5 worm cellular contexts compared by ENCODE assay signal in the genomic region with DNA sequence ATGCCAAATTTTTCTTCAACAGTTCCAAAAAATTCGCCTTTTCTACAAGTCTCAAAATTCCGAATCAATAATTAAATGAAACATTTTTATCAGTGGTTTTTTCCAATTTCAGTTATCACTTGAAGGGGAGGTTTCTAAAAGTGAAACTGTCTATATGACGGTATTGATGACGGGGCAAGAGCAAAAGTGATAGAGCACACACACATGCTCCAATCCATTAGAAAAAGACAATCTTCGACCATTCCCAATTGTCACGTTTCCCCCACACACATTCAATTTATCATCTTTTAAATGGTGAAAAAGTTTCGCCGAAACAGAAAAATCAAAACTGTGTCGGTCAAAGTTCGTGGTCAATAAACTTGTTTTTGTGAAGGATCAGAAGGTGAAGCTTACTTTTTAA.
TF ChIP-seq lines count a peak whose summit lies in the region.

No protein-coding gene starts in this region.

TF ChIP-seq in whole organism, L1 larva, 84 proteins besides CTCF, POLR2A, EP300 and RAD21:
- TF ChIP-seq sptf-1 (tag; optimal IDR thresholded peaks at IDR 0.05; lab: Kevin White, UChicago) (no peak), alr-1 (tag; optimal IDR thresholded peaks at IDR 0.05; lab: Kevin White, UChicago; ENCODE audit: borderline replicate concordance) (no peak), skn-1 (tag; optimal IDR thresholded peaks at IDR 0.05; lab: Kevin White, UChicago) (no peak), nhr-85 (tag; lab: Kevin White, UChicago) (no peak), elt-2 (tag; optimal IDR thresholded peaks at IDR 0.05; lab: Kevin White, UChicago) (peak; percentile 96), ztf-4 (tag; optimal IDR thresholded peaks at IDR 0.05; lab: Kevin White, UChicago) (no peak), rnt-1 (tag; optimal IDR thresholded peaks at IDR 0.05; lab: Kevin White, UChicago) (no peak), nhr-71 (tag; optimal IDR thresholded peaks at IDR 0.05; lab: Kevin White, UChicago) (peak; percentile 6), pqm-1 (tag; optimal IDR thresholded peaks at IDR 0.05; lab: Kevin White, UChicago) (peak; percentile 52), unc-30 (tag; optimal IDR thresholded peaks at IDR 0.05; lab: Kevin White, UChicago) (no peak), nhr-19 (GFP tag; conservative IDR thresholded peaks at IDR 0.05; lab: Robert Waterston, UW) (no peak), zag-1 (tag; optimal IDR thresholded peaks at IDR 0.05; lab: Kevin White, UChicago) (no peak), lir-3 (tag; optimal IDR thresholded peaks at IDR 0.05; lab: Kevin White, UChicago; ENCODE audit: poor library complexity) (no peak), lin-35 (GFP tag; optimal IDR thresholded peaks at IDR 0.05; lab: Kevin White, UChicago) (peak in 1 of 2 experiments; percentile 2)

TF ChIP-seq in whole organism, L2 larva, 48 proteins besides CTCF, POLR2A, EP300 and RAD21:
- TF ChIP-seq snpc-4 (tag; optimal IDR thresholded peaks at IDR 0.05; lab: Kevin White, UChicago) = no peak
- TF ChIP-seq fos-1 (tag; optimal IDR thresholded peaks at IDR 0.05; lab: Kevin White, UChicago) = peak; percentile 65
- TF ChIP-seq nhr-237 (tag; optimal IDR thresholded peaks at IDR 0.05; lab: Kevin White, UChicago) = no peak
- TF ChIP-seq gmeb-1 (tag; optimal IDR thresholded peaks at IDR 0.05; lab: Kevin White, UChicago) = peak; percentile 19
- TF ChIP-seq nhr-12 (tag; optimal IDR thresholded peaks at IDR 0.05; lab: Kevin White, UChicago) = no peak
- TF ChIP-seq nhr-129 (tag; optimal IDR thresholded peaks at IDR 0.05; lab: Kevin White, UChicago) = peak; percentile 4
- TF ChIP-seq sma-9 (GFP tag; optimal IDR thresholded peaks at IDR 0.05; lab: Kevin White, UChicago) = peak; percentile 55
- no peak for TF ChIP-seq sma-9 (tag; optimal IDR thresholded peaks at IDR 0.05; lab: Kevin White, UChicago)
- TF ChIP-seq crh-2 (tag; optimal IDR thresholded peaks at IDR 0.05; lab: Kevin White, UChicago) = peak; percentile 63

TF ChIP-seq in whole organism, L3 larva, 47 proteins besides CTCF, POLR2A, EP300 and RAD21:
- TF ChIP-seq ceh-9 (tag; optimal IDR thresholded peaks at IDR 0.05; lab: Kevin White, UChicago) (no peak), pha-4 (tag; optimal IDR thresholded peaks at IDR 0.05; lab: Kevin White, UChicago) (peak; percentile 33), ceh-82 (tag; optimal IDR thresholded peaks at IDR 0.05; lab: Kevin White, UChicago) (no peak), fkh-10 (GFP tag; optimal IDR thresholded peaks at IDR 0.05; lab: Kevin White, UChicago) (no peak), pqm-1 (tag; optimal IDR thresholded peaks at IDR 0.05; lab: Kevin White, UChicago) (peak; percentile 85), zag-1 (tag; optimal IDR thresholded peaks at IDR 0.05; lab: Kevin White, UChicago) (no peak), jun-1 (tag; optimal IDR thresholded peaks at IDR 0.05; lab: Kevin White, UChicago) (peak; percentile 59), elt-2 (tag; optimal IDR thresholded peaks at IDR 0.05; lab: Kevin White, UChicago) (peak; percentile 97)

TF ChIP-seq in whole organism, L4 larva, 104 proteins besides CTCF, POLR2A, EP300 and RAD21 (continues in another document):
- peak; percentile 9; the same call in 1 of the 2 replicates for TF ChIP-seq lim-7 (GFP tag; IDR thresholded peaks at IDR 0.05; lab: Robert Waterston, UW)
- no peak for TF ChIP-seq F10B5.3 (tag; optimal IDR thresholded peaks at IDR 0.05; lab: Kevin White, UChicago)
- TF ChIP-seq mdl-1 (tag; optimal IDR thresholded peaks at IDR 0.05; lab: Kevin White, UChicago) = peak in 1 of 2 experiments; percentile 37
- peak; percentile 74 for TF ChIP-seq php-3 (GFP tag; IDR thresholded peaks at IDR 0.05; lab: Robert Waterston, UW)
- 0 out of 2 replicates have a peak, but pooled peaks have one; percentile 41 for TF ChIP-seq tra-1 (GFP tag; IDR thresholded peaks at IDR 0.05; lab: Robert Waterston, UW)
- no peak for TF ChIP-seq zag-1 (tag; optimal IDR thresholded peaks at IDR 0.05; lab: Kevin White, UChicago)
- TF ChIP-seq ces-1 (GFP tag; optimal IDR thresholded peaks at IDR 0.05; lab: Kevin White, UChicago) = no peak
- TF ChIP-seq D1046.2 (GFP tag; IDR thresholded peaks at IDR 0.05; lab: Robert Waterston, UW) = no peak
- no peak for TF ChIP-seq snpc-4 (tag; optimal IDR thresholded peaks at IDR 0.05; lab: Kevin White, UChicago)
- TF ChIP-seq daf-16 (GFP tag; optimal IDR thresholded peaks at IDR 0.05; lab: Kevin White, UChicago) = no peak
- peak; percentile 53 for TF ChIP-seq daf-16 (tag; optimal IDR thresholded peaks at IDR 0.05; lab: Kevin White, UChicago)
- TF ChIP-seq set-16 (GFP tag; IDR thresholded peaks at IDR 0.05; lab: Robert Waterston, UW) = no peak
- TF ChIP-seq unc-62 (GFP tag; optimal IDR thresholded peaks at IDR 0.05 in 1 of 2; lab: Kevin White, UChicago) = peak in 1 of 2 experiments; percentile 48
- TF ChIP-seq unc-62 (tag; optimal IDR thresholded peaks at IDR 0.05; lab: Kevin White, UChicago) = no peak
- no peak for TF ChIP-seq skn-1 (tag; optimal IDR thresholded peaks at IDR 0.05; lab: Kevin White, UChicago)
- peak; percentile 12 for TF ChIP-seq nhr-48 (tag; optimal IDR thresholded peaks at IDR 0.05; lab: Kevin White, UChicago)
- peak; percentile 42 for TF ChIP-seq hlh-30 (tag; optimal IDR thresholded peaks at IDR 0.05; lab: Kevin White, UChicago; ENCODE audit: insufficient read depth)
- TF ChIP-seq mep-1 (tag; optimal IDR thresholded peaks at IDR 0.05; lab: Kevin White, UChicago) = peak; percentile 15
- no peak for TF ChIP-seq lin-1 (GFP tag; IDR thresholded peaks at IDR 0.05; lab: Robert Waterston, UW)
- peak; percentile 54 for TF ChIP-seq nhr-28 (tag; optimal IDR thresholded peaks at IDR 0.05; lab: Kevin White, UChicago)
- no peak for TF ChIP-seq dmd-9 (GFP tag; IDR thresholded peaks at IDR 0.05; lab: Robert Waterston, UW)
- no peak for TF ChIP-seq pha-4 (GFP tag; IDR thresholded peaks at IDR 0.05; lab: Robert Waterston, UW)
- no peak for TF ChIP-seq pha-4 (tag; optimal IDR thresholded peaks at IDR 0.05; lab: Kevin White, UChicago)
- no peak for TF ChIP-seq ZK337.2 (GFP tag; IDR thresholded peaks at IDR 0.05; lab: Robert Waterston, UW)
- TF ChIP-seq dve-1 (tag; optimal IDR thresholded peaks at IDR 0.05; lab: Kevin White, UChicago; ENCODE audit: insufficient read depth) = peak; percentile 88
- TF ChIP-seq dpl-1 (GFP tag; optimal IDR thresholded peaks at IDR 0.05; lab: Kevin White, UChicago) = no peak
- TF ChIP-seq ztf-7 (tag; optimal IDR thresholded peaks at IDR 0.05; lab: Kevin White, UChicago) = peak; percentile 47
- peak; percentile 74 for TF ChIP-seq aha-1 (tag; lab: Kevin White, UChicago)
- TF ChIP-seq lsy-2 (tag; optimal IDR thresholded peaks at IDR 0.05; lab: Kevin White, UChicago) = peak in 1 of 2 experiments; percentile 26
- peak; percentile 66 for TF ChIP-seq pqm-1 (tag; optimal IDR thresholded peaks at IDR 0.05; lab: Kevin White, UChicago)

TF ChIP-seq in whole organism, young adult, 124 proteins besides CTCF, POLR2A, EP300 and RAD21:
- TF ChIP-seq nfyb-1 (GFP tag; IDR thresholded peaks at IDR 0.05; lab: Robert Waterston, UW) = 0 out of 2 replicates have a peak, but pooled peaks have one; percentile 25
- TF ChIP-seq mel-28 (tag; optimal IDR thresholded peaks at IDR 0.05; lab: Kevin White, UChicago; ENCODE audit: borderline replicate concordance) = no peak
- TF ChIP-seq nfya-1 (tag; optimal IDR thresholded peaks at IDR 0.05; lab: Kevin White, UChicago; ENCODE audit: borderline replicate concordance, insufficient read depth) = no peak
- peak in 1 of 2 experiments; percentile 48 for TF ChIP-seq let-607 (tag; optimal IDR thresholded peaks at IDR 0.05; lab: Kevin White, UChicago)
- TF ChIP-seq atf-7 (tag; optimal IDR thresholded peaks at IDR 0.05; lab: Kevin White, UChicago) = peak; percentile 26
- no peak for TF ChIP-seq lsy-27 (tag; optimal IDR thresholded peaks at IDR 0.05; lab: Kevin White, UChicago; ENCODE audit: borderline replicate concordance, insufficient read depth)
- TF ChIP-seq repo-1 (tag; optimal IDR thresholded peaks at IDR 0.05; lab: Kevin White, UChicago) = no peak
- TF ChIP-seq ceh-91 (GFP tag; IDR thresholded peaks at IDR 0.05; lab: Robert Waterston, UW) = no peak
- no peak for TF ChIP-seq pbrm-1 (GFP tag; IDR thresholded peaks at IDR 0.05; lab: Robert Waterston, UW)
- peak; percentile 25 for TF ChIP-seq tbp1 (GFP tag; optimal IDR thresholded peaks at IDR 0.05; lab: Kevin White, UChicago)
- peak; percentile 86 for TF ChIP-seq nhr-80 (tag; optimal IDR thresholded peaks at IDR 0.05; lab: Kevin White, UChicago)
- TF ChIP-seq snpc-1.3 (tag; optimal IDR thresholded peaks at IDR 0.05; lab: Kevin White, UChicago; ENCODE audit: insufficient read depth) = no peak
- no peak for TF ChIP-seq Y95B8A.8 (GFP tag; IDR thresholded peaks at IDR 0.05; lab: Robert Waterston, UW)
